Fruit fly (Drosophila melanogaster) whole organism, embryonic: ENCODE data around the gene CG17666.

Experiments used
- B-H2 ChIP-seq: fragments of 200-800 bp; sonication (Bioruptor generic); optimal IDR thresholded peaks from 2 replicates; lab custom pipeline; 2018; ENCODE audit warnings: missing biosample characterization, mild to moderate bottlenecking, missing genetic modification characterization
- CG10267 ChIP-seq: fragments of 200-800 bp; sonication (Bioruptor generic); optimal IDR thresholded peaks from 2 replicates; lab custom pipeline; 2018; ENCODE audit warnings: missing biosample characterization, mild to moderate bottlenecking, missing genetic modification characterization, moderate library complexity
- CG10321 ChIP-seq: fragments of 200-800 bp; sonication (Bioruptor generic); IDR thresholded peaks from 2 replicates; pipeline ENCODE4 v1.3.6; 2022; ENCODE audit warnings: missing biosample characterization, missing genetic modification characterization
- CG10462 ChIP-seq: fragments of 200-800 bp; sonication (Bioruptor generic); optimal IDR thresholded peaks from 2 replicates; lab custom pipeline; 2016; ENCODE audit warnings: missing biosample characterization, missing genetic modification characterization
- CG11560 ChIP-seq: fragments of 200-800 bp; sonication (Bioruptor generic); IDR thresholded peaks from 3 replicates; pipeline ENCODE4 v1.3.6; 2022; ENCODE audit warnings: missing biosample characterization, missing genetic modification characterization
- CG12219 ChIP-seq: fragments of 200-800 bp; sonication (Bioruptor generic); optimal IDR thresholded peaks from 3 replicates; lab custom pipeline; 2018; ENCODE audit warnings: missing biosample characterization, mild to moderate bottlenecking, missing genetic modification characterization
- CG12744 ChIP-seq: fragments of 200-800 bp; sonication (Bioruptor generic); optimal IDR thresholded peaks from 2 replicates; lab custom pipeline; 2016; ENCODE audit warnings: missing biosample characterization, missing genetic modification characterization
- CG13287 ChIP-seq: fragments of 200-800 bp; sonication (Bioruptor generic); IDR thresholded peaks from 2 replicates; pipeline ENCODE4 v1.3.6; 2022; ENCODE audit warnings: missing biosample characterization, missing genetic modification characterization; ENCODE audit not compliant: partially characterized antibody
- CG17385 ChIP-seq: fragments of 200-800 bp; sonication (Bioruptor generic); optimal IDR thresholded peaks from 3 replicates; lab custom pipeline; 2018; ENCODE audit warnings: missing biosample characterization, mild to moderate bottlenecking, missing genetic modification characterization
- CG17612 ChIP-seq: fragments of 200-800 bp; sonication (Bioruptor generic); IDR thresholded peaks from 2 replicates; pipeline ENCODE4 v1.3.6; 2022; ENCODE audit warnings: missing biosample characterization, missing genetic modification characterization
- CG18476 ChIP-seq: fragments of 200-800 bp; sonication (Bioruptor generic); optimal IDR thresholded peaks from 2 replicates; lab custom pipeline; 2016; ENCODE audit warnings: missing biosample characterization, mild to moderate bottlenecking, missing genetic modification characterization
- CG2889 ChIP-seq: fragments of 200-800 bp; sonication (Bioruptor generic); IDR thresholded peaks from 3 replicates; pipeline ENCODE4 v1.3.6; 2022; ENCODE audit warnings: missing biosample characterization, missing genetic modification characterization
- CG3407 ChIP-seq: fragments of 200-800 bp; sonication (Bioruptor generic); optimal IDR thresholded peaks from 2 replicates; lab custom pipeline; 2018; ENCODE audit warnings: missing biosample characterization, mild to moderate bottlenecking, missing genetic modification characterization
- CG34422 ChIP-seq: fragments of 200-800 bp; sonication (Bioruptor generic); IDR thresholded peaks from 3 replicates; pipeline ENCODE4 v1.3.6; 2022; ENCODE audit warnings: missing biosample characterization, missing genetic modification characterization
- CG3847 ChIP-seq: fragments of 200-800 bp; sonication (Bioruptor generic); IDR thresholded peaks from 2 replicates; pipeline ENCODE4 v1.3.6; 2022; ENCODE audit warnings: missing biosample characterization, missing genetic modification characterization
- CG4707 ChIP-seq: fragments of 200-800 bp; sonication (Bioruptor generic); optimal IDR thresholded peaks from 2 replicates; lab custom pipeline; 2018; ENCODE audit warnings: missing biosample characterization, mild to moderate bottlenecking, missing genetic modification characterization, moderate library complexity
- CG6272 ChIP-seq: fragments of 200-800 bp; sonication (Bioruptor generic); IDR thresholded peaks from 2 replicates; pipeline ENCODE4 v1.3.6; 2022; ENCODE audit warnings: missing biosample characterization, missing genetic modification characterization
- CG7372 ChIP-seq: fragments of 200-800 bp; sonication (Bioruptor generic); IDR thresholded peaks from 2 replicates; pipeline ENCODE4 v1.3.6; 2022; ENCODE audit warnings: missing biosample characterization, missing genetic modification characterization
- CG8290 ChIP-seq, 3 experiments: fragments of 200-800 bp; sonication (Bioruptor generic); optimal IDR thresholded peaks; 2 replicates each; lab custom pipeline; 2016 to 2019; ENCODE audit warnings: missing biosample characterization in 3 of 3, missing genetic modification characterization in 3 of 3, mild to moderate bottlenecking in 2 of 3, moderate library complexity in 1 of 3
- CG9437 ChIP-seq: fragments of 200-800 bp; sonication (Bioruptor generic); optimal IDR thresholded peaks from 2 replicates; lab custom pipeline; 2018; ENCODE audit warnings: missing biosample characterization, mild to moderate bottlenecking, missing genetic modification characterization
- CkIIα-i1 ChIP-seq: fragments of 200-800 bp; sonication (Bioruptor generic); IDR thresholded peaks from 2 replicates; pipeline ENCODE4 v1.3.6; 2022; ENCODE audit warnings: missing biosample characterization, missing genetic modification characterization
- Eip74EF ChIP-seq, 2 experiments: fragments of 200-800 bp in 1 of 2; fragments of >200 bp in 1 of 2; sonication (Bioruptor generic) in 1 of 2; optimal IDR thresholded peaks; 2 replicates each; lab custom pipeline; 2017 to 2019; ENCODE audit warnings: missing biosample characterization in 2 of 2, missing genetic modification characterization in 2 of 2, mild to moderate bottlenecking in 1 of 2, moderate library complexity in 1 of 2
- H2.0 ChIP-seq: fragments of 200-800 bp; sonication (Bioruptor generic); IDR thresholded peaks from 2 replicates; pipeline ENCODE4 v1.3.6; 2022; ENCODE audit warnings: missing biosample characterization, missing genetic modification characterization
- HHEX ChIP-seq: fragments of 200-800 bp; sonication (Bioruptor generic); optimal IDR thresholded peaks from 3 replicates; lab custom pipeline; 2017; ENCODE audit warnings: missing biosample characterization, mild to moderate bottlenecking, missing genetic modification characterization, missing genetic modification reagents
- HLH3B ChIP-seq: fragments of 200-800 bp; sonication (Bioruptor generic); IDR thresholded peaks from 2 replicates; pipeline ENCODE4 v1.3.6; 2022; ENCODE audit warnings: missing biosample characterization, missing genetic modification characterization
- HmgD ChIP-seq: fragments of 200-800 bp; sonication (Bioruptor generic); optimal IDR thresholded peaks from 3 replicates; lab custom pipeline; 2016; ENCODE audit warnings: missing biosample characterization, missing genetic modification characterization
- Lpt ChIP-seq: fragments of >200 bp; optimal IDR thresholded peaks from 2 replicates; lab custom pipeline; 2018; ENCODE audit warnings: missing biosample characterization, missing genetic modification characterization
- Opbp ChIP-seq: fragments of 200-800 bp; sonication (Bioruptor generic); IDR thresholded peaks from 3 replicates; pipeline ENCODE4 v1.3.6; 2022; ENCODE audit warnings: missing biosample characterization, missing genetic modification characterization; ENCODE audit not compliant: partially characterized antibody
- Optix ChIP-seq: fragments of 200-800 bp; sonication (Bioruptor generic); IDR thresholded peaks from 3 replicates; pipeline ENCODE4 v1.3.6; 2022; ENCODE audit warnings: missing biosample characterization, missing genetic modification characterization
- Taf1 ChIP-seq: fragments of 200-800 bp; sonication (Bioruptor generic); IDR thresholded peaks from 2 replicates; pipeline ENCODE4 v1.3.6; 2022; ENCODE audit warnings: missing biosample characterization, missing genetic modification characterization
- ase ChIP-seq: fragments of 200-800 bp; sonication (Bioruptor generic); IDR thresholded peaks from 3 replicates; pipeline ENCODE4 v1.3.6; 2022; ENCODE audit warnings: missing biosample characterization, missing genetic modification characterization
- az2 ChIP-seq: fragments of 200-800 bp; sonication (Bioruptor generic); optimal IDR thresholded peaks from 3 replicates; lab custom pipeline; 2016; ENCODE audit warnings: missing biosample characterization, missing genetic modification characterization
- corto ChIP-seq: fragments of 200-800 bp; sonication (Bioruptor generic); optimal IDR thresholded peaks from 2 replicates; lab custom pipeline; 2016; ENCODE audit warnings: missing biosample characterization, mild to moderate bottlenecking, missing genetic modification characterization, moderate library complexity
- en ChIP-seq: fragments of 200-800 bp; sonication (Bioruptor generic); optimal IDR thresholded peaks from 2 replicates; lab custom pipeline; 2016; ENCODE audit warnings: missing biosample characterization, missing genetic modification characterization
- fd96Cb ChIP-seq: fragments of 200-800 bp; sonication (Bioruptor generic); optimal IDR thresholded peaks from 2 replicates; lab custom pipeline; 2018; ENCODE audit warnings: missing biosample characterization, mild to moderate bottlenecking, missing genetic modification characterization, moderate library complexity
- lbe ChIP-seq: fragments of 200-800 bp; sonication (Bioruptor generic); optimal IDR thresholded peaks from 2 replicates; lab custom pipeline; 2016; ENCODE audit warnings: missing biosample characterization, mild to moderate bottlenecking, missing genetic modification characterization
- maf-S ChIP-seq: fragments of 200-800 bp; sonication (Bioruptor generic); optimal IDR thresholded peaks from 2 replicates; lab custom pipeline; 2016; ENCODE audit warnings: missing biosample characterization, missing genetic modification characterization
- mirr ChIP-seq: fragments of 200-800 bp; sonication (Bioruptor generic); optimal IDR thresholded peaks from 3 replicates; lab custom pipeline; 2018; ENCODE audit warnings: missing biosample characterization, mild to moderate bottlenecking, missing genetic modification characterization
- nerfin-1 ChIP-seq: fragments of 200-800 bp; sonication (Bioruptor generic); optimal IDR thresholded peaks from 3 replicates; lab custom pipeline; 2019; ENCODE audit warnings: missing biosample characterization, mild to moderate bottlenecking, missing genetic modification characterization, moderate library complexity
- nom ChIP-seq: fragments of 200-800 bp; sonication (Bioruptor generic); optimal IDR thresholded peaks from 2 replicates; lab custom pipeline; 2017; ENCODE audit warnings: missing biosample characterization, missing genetic modification characterization, mild to moderate bottlenecking, moderate library complexity, missing genetic modification reagents
- oc ChIP-seq: fragments of 200-800 bp; sonication (Bioruptor generic); optimal IDR thresholded peaks from 2 replicates; lab custom pipeline; 2018; ENCODE audit warnings: missing biosample characterization, mild to moderate bottlenecking, missing genetic modification characterization, moderate library complexity
- peb ChIP-seq: fragments of 200-800 bp; sonication (Bioruptor generic); IDR thresholded peaks from 2 replicates; pipeline ENCODE4 v1.3.6; 2022; ENCODE audit warnings: missing biosample characterization, missing genetic modification characterization
- pnt ChIP-seq: fragments of 200-800 bp; sonication (Bioruptor generic); optimal IDR thresholded peaks from 3 replicates; lab custom pipeline; 2016; ENCODE audit warnings: missing biosample characterization, missing genetic modification characterization
- sc ChIP-seq, 3 experiments: fragments of >200 bp in 2 of 3; fragments of 200-800 bp in 1 of 3; sonication (Bioruptor generic) in 1 of 3; optimal IDR thresholded peaks; 2 replicates in 2 of 3; 3 replicates in 1 of 3; lab custom pipeline; 2017; ENCODE audit warnings: mild to moderate bottlenecking in 1 of 3, missing biosample characterization in 1 of 3, missing genetic modification characterization in 1 of 3, missing genetic modification reagents in 1 of 3
- sim ChIP-seq: fragments of 200-800 bp; sonication (Bioruptor generic); IDR thresholded peaks from 2 replicates; pipeline ENCODE4 v1.3.6; 2022; ENCODE audit warnings: missing biosample characterization, missing genetic modification characterization
- slou ChIP-seq: fragments of 200-800 bp; sonication (Bioruptor generic); optimal IDR thresholded peaks from 3 replicates; lab custom pipeline; 2016; ENCODE audit warnings: missing biosample characterization, missing genetic modification characterization
- sna ChIP-seq: fragments of 200-800 bp; sonication (Bioruptor generic); IDR thresholded peaks from 2 replicates; pipeline ENCODE4 v1.3.6; 2022; ENCODE audit warnings: missing biosample characterization, missing genetic modification characterization; ENCODE audit not compliant: partially characterized antibody
- so ChIP-seq: fragments of 200-800 bp; sonication (Bioruptor generic); IDR thresholded peaks from 3 replicates; pipeline ENCODE4 v1.3.6; 2022; ENCODE audit warnings: missing biosample characterization, missing genetic modification characterization
- tap ChIP-seq: fragments of 200-800 bp; optimal IDR thresholded peaks from 3 replicates; lab custom pipeline; 2019; ENCODE audit warnings: missing biosample characterization, mild to moderate bottlenecking, missing genetic modification characterization, moderate library complexity
- tin ChIP-seq: fragments of 200-800 bp; sonication (Bioruptor generic); optimal IDR thresholded peaks from 3 replicates; lab custom pipeline; 2016; ENCODE audit warnings: missing biosample characterization, missing genetic modification characterization
- wdn ChIP-seq: fragments of 200-800 bp; sonication (Bioruptor generic); IDR thresholded peaks from 2 replicates; pipeline ENCODE4 v1.3.6; 2022; ENCODE audit warnings: missing biosample characterization, missing genetic modification characterization

Gene CG17666

DNA sequence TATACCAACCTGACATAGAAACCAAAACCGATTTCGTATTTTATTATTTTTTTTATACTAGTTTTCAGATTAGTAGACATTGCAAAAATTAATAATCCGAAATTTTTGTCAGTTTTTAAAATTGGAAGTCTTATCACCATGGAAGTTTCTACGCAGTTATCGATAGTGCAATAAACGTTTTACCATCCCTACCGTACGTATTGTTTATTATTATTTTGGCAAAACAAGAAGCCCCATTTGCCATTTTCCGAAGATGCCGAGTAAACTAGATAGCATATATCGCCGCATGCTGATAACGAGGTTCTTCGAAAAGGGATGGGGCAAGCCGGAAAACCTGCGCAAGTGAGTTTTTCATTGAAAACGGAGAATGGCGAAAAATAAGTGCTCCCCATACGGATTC is 39.5 kb upstream of the CG17666 start, which contains the start of gene CG32112 (continued):
- TF ChIP-seq Taf1 (no peak), slou (GFP tag; lab: Kevin White, UChicago) (no peak), tin (GFP tag; lab: Kevin White, UChicago) (peak; percentile 3), CG6272 (no peak), CG7372 (GFP tag; lab: Robert Waterston, UW) (no peak), sim (GFP tag; lab: Robert Waterston, UW) (no peak), az2 (GFP tag; lab: Kevin White, UChicago) (no peak), lbe (GFP tag; lab: Kevin White, UChicago) (peak; percentile 57), CG2889 (no peak), wdn (GFP tag; lab: Robert Waterston, UW) (no peak), CG10462 (no peak), peb (GFP tag; lab: Robert Waterston, UW) (no peak), CG18476 (no peak), ase (GFP tag; lab: Robert Waterston, UW) (no peak), corto (no peak), CG17612 (GFP tag; lab: Robert Waterston, UW) (no peak), sna (peak; percentile 72), CG3407 (no peak), CG10321 (GFP tag; lab: Robert Waterston, UW) (no peak), B-H2 (GFP tag; lab: Kevin White, UChicago) (no peak), CG10267 (tag; lab: Kevin White, UChicago) (peak; percentile 40), HHEX (no peak), so (GFP tag; lab: Robert Waterston, UW) (no peak), Eip74EF (GFP tag; optimal IDR thresholded peaks at IDR 0.05; lab: Kevin White, UChicago) (no peak), en (GFP tag; lab: Kevin White, UChicago) (no peak), H2.0 (GFP tag; lab: Robert Waterston, UW) (no peak), CG4707 (GFP tag; lab: Kevin White, UChicago) (no peak), sc (optimal IDR thresholded peaks at IDR 0.05; lab: Kevin White, UChicago) (no peak), sc (GFP tag; optimal IDR thresholded peaks at IDR 0.05; lab: Kevin White, UChicago) (no peak), CG8290 (GFP tag; optimal IDR thresholded peaks at IDR 0.05; lab: Kevin White, UChicago) (no peak), CG8290 (tag; optimal IDR thresholded peaks at IDR 0.05; lab: Kevin White, UChicago) (no peak), Optix (no peak), Opbp (peak; percentile 58; the same call in 1 of the 3 replicates), CG9437 (peak; percentile 86), CG11560 (tag; lab: Robert Waterston, UW) (no peak), Lpt (GFP tag; lab: Kevin White, UChicago) (no peak), maf-S (GFP tag; lab: Kevin White, UChicago) (no peak), CG12744 (GFP tag; lab: Kevin White, UChicago) (no peak), nerfin-1 (no peak), CG3847 (GFP tag; lab: Robert Waterston, UW) (no peak), CkIIα-i1 (no peak), mirr (GFP tag; lab: Kevin White, UChicago) (no peak), pnt (GFP tag; lab: Kevin White, UChicago) (no peak), fd96Cb (tag; lab: Kevin White, UChicago) (no peak), tap (tag; lab: Kevin White, UChicago) (no peak), CG17385 (no peak), nom (GFP tag; lab: Kevin White, UChicago) (no peak), oc (no peak), HLH3B (GFP tag; lab: Robert Waterston, UW) (no peak), CG12219 (GFP tag; lab: Kevin White, UChicago) (no peak), HmgD (GFP tag; lab: Kevin White, UChicago) (no peak), CG13287 (GFP tag; lab: Robert Waterston, UW) (peak; percentile 85), CG34422 (GFP tag; lab: Robert Waterston, UW) (peak; percentile 59; the same call in 1 of the 3 replicates)
